Fruit fly (Drosophila melanogaster): ENCODE data around the gene Usp10.

dm6 chr3L:843626-844025 is 28.1 kb upstream of the Usp10 start, which contains the start of gene Cep290:
- no peak for TF ChIP-seq gl (tag; optimal IDR thresholded peaks at IDR 0.05)
- no peak for TF ChIP-seq CG13204 (GFP tag; optimal IDR thresholded peaks at IDR 0.05)
- TF ChIP-seq CG34367 (tag; optimal IDR thresholded peaks at IDR 0.05): no peak
- TF ChIP-seq Pif1B (GFP tag; optimal IDR thresholded peaks at IDR 0.05): no peak
- TF ChIP-seq Pif1A (GFP tag; optimal IDR thresholded peaks at IDR 0.05): no peak
- TF ChIP-seq fd96Ca (GFP tag; IDR thresholded peaks at IDR 0.05): no peak

Data from whole organism, pupa.